Fruit fly (Drosophila melanogaster): Measurements from ENCODE around the gene CG4511.

CG4511 gene

DNA sequence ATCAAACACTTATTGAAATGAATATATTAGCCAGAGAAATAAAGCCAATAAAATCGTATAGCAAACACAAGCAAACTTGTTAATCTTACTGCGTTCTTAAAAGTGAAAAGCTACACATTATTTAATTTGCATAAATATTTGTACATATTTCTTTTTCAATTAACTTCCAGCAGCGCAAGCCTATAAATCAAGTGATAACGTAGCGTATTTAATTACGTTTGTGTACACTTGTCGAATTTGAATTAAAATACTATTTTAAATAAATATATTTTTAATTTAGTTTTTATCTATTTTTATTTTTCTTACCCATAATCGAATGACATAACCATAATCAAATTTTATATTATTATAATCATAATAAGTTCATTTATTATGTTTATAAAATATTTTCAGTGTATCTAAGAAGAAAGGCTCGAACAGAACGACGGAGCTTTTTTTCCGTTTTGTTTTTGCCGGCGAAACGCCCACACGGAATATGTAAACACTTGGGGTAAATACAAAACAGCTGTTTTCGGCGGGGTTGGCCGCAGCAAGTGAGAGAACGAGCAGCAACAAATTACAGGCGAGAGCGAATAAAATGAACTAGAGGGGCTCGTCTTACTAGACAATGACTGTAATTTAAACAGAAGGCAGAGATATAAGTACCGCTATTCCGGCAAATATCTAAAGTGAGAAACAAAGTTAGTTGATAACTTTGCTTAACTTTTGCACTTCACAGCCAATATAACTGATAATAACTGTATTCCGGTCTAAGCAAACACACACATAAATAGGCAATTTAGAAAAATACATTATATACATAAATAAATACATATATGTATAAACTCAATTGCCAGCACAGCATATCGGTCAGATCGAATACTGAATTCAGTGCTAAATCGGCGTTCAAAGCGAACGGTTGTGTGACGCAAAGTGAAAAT, 21.5 kb downstream of the CG4511 start, which contains the start of gene Sodh2 (continued):
- TF ChIP-seq CG14050 (GFP tag; IDR thresholded peaks at IDR 0.05) (peak; percentile 32), disco-r (GFP tag; optimal IDR thresholded peaks at IDR 0.05) (peak; percentile 46), CG16815 (GFP tag; optimal IDR thresholded peaks at IDR 0.05) (peak; percentile 56), Sox100B (GFP tag; optimal IDR thresholded peaks at IDR 0.05) (peak; percentile 81), wor (GFP tag; IDR thresholded peaks at IDR 0.05) (no peak; the same call in 1 of the 2 replicates), wek (GFP tag; optimal IDR thresholded peaks at IDR 0.05) (peak; percentile 85), CG12104 (GFP tag; optimal IDR thresholded peaks at IDR 0.05) (peak; percentile 77), yki (optimal IDR thresholded peaks at IDR 0.05) (no peak), CG7745 (tag; optimal IDR thresholded peaks at IDR 0.05) (no peak), z (GFP tag; IDR thresholded peaks at IDR 0.05) (0 out of 3 replicates have a peak, but pooled peaks have one; percentile 38), Side (GFP tag; optimal IDR thresholded peaks at IDR 0.05) (peak; percentile 73), YL-1 (GFP tag; optimal IDR thresholded peaks at IDR 0.05) (peak; percentile 75), CG13775 (GFP tag; optimal IDR thresholded peaks at IDR 0.05) (peak; percentile 63), run (tag; optimal IDR thresholded peaks at IDR 0.05) (peak; percentile 64), CG6791 (GFP tag; IDR thresholded peaks at IDR 0.05; ENCODE audit: partially characterized antibody) (no peak), CG18011 (GFP tag; optimal IDR thresholded peaks at IDR 0.05) (peak; percentile 57), CG6175 (GFP tag; IDR thresholded peaks at IDR 0.05) (peak; percentile 65; the same call in 1 of the 3 replicates), lov (optimal IDR thresholded peaks at IDR 0.05) (no peak), lov (GFP tag; IDR thresholded peaks at IDR 0.05) (peak; percentile 5; the same call in 1 of the 3 replicates), ato (GFP tag; IDR thresholded peaks at IDR 0.05; ENCODE audit: partially characterized antibody) (no peak), scrt (GFP tag; optimal IDR thresholded peaks at IDR 0.05) (peak; percentile 90), CG4328 (GFP tag; optimal IDR thresholded peaks at IDR 0.05) (peak; percentile 63), vfl (GFP tag; optimal IDR thresholded peaks at IDR 0.05) (peak; percentile 81), CG4730 (GFP tag; IDR thresholded peaks at IDR 0.05) (no peak), eyg (GFP tag; optimal IDR thresholded peaks at IDR 0.05) (peak; percentile 8), CG10267 (tag; optimal IDR thresholded peaks at IDR 0.05) (peak; percentile 75), CG18764 (GFP tag; optimal IDR thresholded peaks at IDR 0.05) (peak; percentile 61), otp (GFP tag; IDR thresholded peaks at IDR 0.05) (peak; percentile 37; the same call in 1 of the 3 replicates), Nf-YB (GFP tag; optimal IDR thresholded peaks at IDR 0.05) (peak; percentile 66), CG10274 (GFP tag; optimal IDR thresholded peaks at IDR 0.05) (peak; percentile 52), Adf1 (GFP tag; IDR thresholded peaks at IDR 0.05) (peak; percentile 59; the same call in 1 of the 2 replicates), CG18262 (tag; optimal IDR thresholded peaks at IDR 0.05) (peak; percentile 81), CG7987 (GFP tag; optimal IDR thresholded peaks at IDR 0.05) (peak; percentile 91), CG14860 (GFP tag; IDR thresholded peaks at IDR 0.05; ENCODE audit: partially characterized antibody) (no peak), CHES-1-like (GFP tag; optimal IDR thresholded peaks at IDR 0.05) (peak; percentile 71), CG3065 (GFP tag; optimal IDR thresholded peaks at IDR 0.05) (peak; percentile 44), CG3995 (GFP tag; optimal IDR thresholded peaks at IDR 0.05) (peak; percentile 6), Bdp1 (GFP tag; optimal IDR thresholded peaks at IDR 0.05) (peak; percentile 27), ci (GFP tag; IDR thresholded peaks at IDR 0.05) (peak; percentile 84), Kr (GFP tag; optimal IDR thresholded peaks at IDR 0.05) (no peak), CG2120 (GFP tag; optimal IDR thresholded peaks at IDR 0.05) (peak; percentile 92), fu2 (GFP tag; optimal IDR thresholded peaks at IDR 0.05) (peak; percentile 45), Aef1 (GFP tag; IDR thresholded peaks at IDR 0.05) (peak; percentile 68), croc (GFP tag; conservative IDR thresholded peaks at IDR 0.05) (peak; percentile 15; the same call in 1 of the 3 replicates), CG8089 (GFP tag; optimal IDR thresholded peaks at IDR 0.05) (peak; percentile 29), CG7839 (tag; optimal IDR thresholded peaks at IDR 0.05) (peak; percentile 77), trem (tag; optimal IDR thresholded peaks at IDR 0.05) (peak; percentile 44), CG43689 (GFP tag; IDR thresholded peaks at IDR 0.05) (no peak), CG15514 (GFP tag; optimal IDR thresholded peaks at IDR 0.05) (peak; percentile 85)

Measured in whole organism, embryonic.